Worm (Caenorhabditis elegans): ENCODE data around the gene C47A4.1.
A peak's percentile ranks its signal among the peaks of the same experiment; 100 is the strongest.

The C47A4.1 gene

DNA sequence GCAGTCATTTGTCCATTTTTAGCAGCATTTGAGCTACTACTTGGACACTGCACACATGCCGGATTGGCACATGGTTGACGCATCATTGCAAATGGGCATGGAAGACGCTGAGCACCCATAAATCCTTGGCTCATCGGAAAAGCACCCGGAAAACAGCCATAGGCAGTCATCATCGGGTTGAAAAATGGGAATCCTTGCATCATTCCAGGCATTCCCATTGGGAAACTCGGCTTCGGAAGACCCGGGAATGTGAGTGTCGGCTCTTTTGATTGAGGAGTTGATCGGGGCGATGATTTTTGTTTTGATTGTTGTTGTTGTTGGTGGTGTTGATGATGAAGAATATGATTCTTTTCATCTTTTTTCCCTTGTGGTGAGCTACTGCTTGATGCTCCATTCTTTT is 13.5 kb downstream of the C47A4.1 start:
- TF ChIP-seq eor-1 (tag; optimal IDR thresholded peaks at IDR 0.05) (no peak), ama-1 (optimal IDR thresholded peaks at IDR 0.05) (peak; percentile 65)

ce11 chrIV:13701472-13701871 is 14.7 kb downstream of the C47A4.1 start:
- peak; percentile 50 for TF ChIP-seq snpc-4 (tag; optimal IDR thresholded peaks at IDR 0.05)
- TF ChIP-seq unc-39 (tag; optimal IDR thresholded peaks at IDR 0.05) = no peak
- TF ChIP-seq nfya-1 (tag; optimal IDR thresholded peaks at IDR 0.05; ENCODE audit: insufficient read depth) = no peak
- peak; percentile 3 for TF ChIP-seq nhr-43 (tag; optimal IDR thresholded peaks at IDR 0.05; ENCODE audit: poor library complexity, severe bottlenecking)
- no peak for TF ChIP-seq nhr-28 (tag; optimal IDR thresholded peaks at IDR 0.05)

- peak; percentile 30 for TF ChIP-seq nhr-25 (tag; optimal IDR thresholded peaks at IDR 0.05)
- no peak for TF ChIP-seq daf-12 (tag; optimal IDR thresholded peaks at IDR 0.05)
Observed at ce11 chrIV:13700847-13701246, 15.3 kb downstream of the C47A4.1 start.

DNA sequence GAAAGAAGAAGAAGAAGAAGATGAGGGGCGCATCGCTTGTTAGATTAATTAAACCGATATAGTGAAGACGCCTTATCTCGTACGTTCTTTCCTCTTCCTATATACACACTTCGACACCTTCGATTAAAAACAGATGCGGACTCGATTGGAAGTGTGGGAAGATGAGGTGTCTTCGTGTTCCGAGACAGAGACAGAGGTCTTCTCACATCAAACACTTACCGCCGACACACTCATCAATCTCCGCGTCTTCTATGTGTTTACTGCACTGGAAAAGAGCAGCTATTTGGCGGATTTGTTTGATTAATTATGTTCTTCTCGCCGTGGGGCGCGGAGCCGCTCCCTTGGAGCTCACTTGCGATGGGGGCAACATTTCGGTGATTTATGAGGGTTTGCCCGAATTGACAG is 16.8 kb downstream of the C47A4.1 start:
- TF ChIP-seq nhr-237 (tag; optimal IDR thresholded peaks at IDR 0.05) (no peak), elt-1 (tag; optimal IDR thresholded peaks at IDR 0.05) (peak; percentile 71), egl-5 (tag; optimal IDR thresholded peaks at IDR 0.05) (peak; percentile 38), mml-1 (tag; optimal IDR thresholded peaks at IDR 0.05) (no peak), lin-39 (tag; optimal IDR thresholded peaks at IDR 0.05) (peak; percentile 99), lsy-12 (tag; optimal IDR thresholded peaks at IDR 0.05) (no peak), unc-62 (GFP tag; optimal IDR thresholded peaks at IDR 0.05) (peak; percentile 91), aly-2 (tag; optimal IDR thresholded peaks at IDR 0.05) (no peak), nfya-1 (tag; optimal IDR thresholded peaks at IDR 0.05; ENCODE audit: insufficient read depth) (peak; percentile 22), ama-1 (optimal IDR thresholded peaks at IDR 0.05) (no peak), jun-1 (tag; optimal IDR thresholded peaks at IDR 0.05) (no peak), nhr-25 (tag; optimal IDR thresholded peaks at IDR 0.05) (peak; percentile 8), ceh-16 (tag; optimal IDR thresholded peaks at IDR 0.05) (no peak), fkh-2 (tag; optimal IDR thresholded peaks at IDR 0.05) (no peak), nhr-76 (tag; optimal IDR thresholded peaks at IDR 0.05) (no peak), R02D3.7 (tag; optimal IDR thresholded peaks at IDR 0.05) (no peak), unc-39 (tag; optimal IDR thresholded peaks at IDR 0.05) (no peak), pha-4 (tag; optimal IDR thresholded peaks at IDR 0.05) (no peak), hmg-11 (tag; optimal IDR thresholded peaks at IDR 0.05) (peak; percentile 1), ztf-4 (tag; optimal IDR thresholded peaks at IDR 0.05) (no peak), nhr-67 (tag; optimal IDR thresholded peaks at IDR 0.05) (no peak), skn-1 (tag; optimal IDR thresholded peaks at IDR 0.05) (no peak), nhr-43 (tag; optimal IDR thresholded peaks at IDR 0.05; ENCODE audit: poor library complexity, severe bottlenecking) (no peak), mdl-1 (tag; optimal IDR thresholded peaks at IDR 0.05) (no peak), nhr-23 (tag; optimal IDR thresholded peaks at IDR 0.05) (no peak)

DNA sequence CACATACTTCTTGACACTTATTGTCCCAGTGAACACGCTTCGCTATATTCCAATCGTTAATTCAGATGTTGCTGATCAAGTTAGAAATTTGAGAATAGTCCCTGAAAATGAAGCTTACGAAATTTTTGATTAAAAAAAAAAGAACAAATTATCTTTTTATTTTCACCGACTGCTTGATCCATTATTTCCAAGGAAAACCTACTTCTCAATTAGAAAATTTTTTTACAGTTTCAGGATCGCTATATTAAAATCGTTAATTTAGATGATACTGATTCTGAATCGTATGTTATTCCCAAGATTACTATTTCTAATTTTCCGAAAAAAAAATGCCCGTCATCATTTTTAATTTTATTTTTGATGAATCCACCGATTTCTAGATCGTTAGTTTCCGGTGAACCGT is 17.6 kb downstream of the C47A4.1 start, which contains the start of gene T23G4.127:
Gene T23G4.127, minus strand, starts transcription at position 101 of the 400 bp plus-strand sequence.
- no peak for TF ChIP-seq nhr-23 (tag; optimal IDR thresholded peaks at IDR 0.05)
- TF ChIP-seq nhr-25 (tag; optimal IDR thresholded peaks at IDR 0.05) = no peak
- TF ChIP-seq skn-1 (tag; optimal IDR thresholded peaks at IDR 0.05) = no peak
- no peak for TF ChIP-seq unc-39 (tag; optimal IDR thresholded peaks at IDR 0.05)
- TF ChIP-seq elt-2 (tag; optimal IDR thresholded peaks at IDR 0.05) = no peak
- no peak for TF ChIP-seq lin-39 (tag; optimal IDR thresholded peaks at IDR 0.05)

ce11 chrIV:13696900-13697299 is 19.3 kb downstream of the C47A4.1 start:
- no peak for TF ChIP-seq unc-62 (GFP tag; optimal IDR thresholded peaks at IDR 0.05)
- TF ChIP-seq nhr-43 (tag; optimal IDR thresholded peaks at IDR 0.05; ENCODE audit: poor library complexity, severe bottlenecking) = no peak
- TF ChIP-seq nfya-1 (tag; optimal IDR thresholded peaks at IDR 0.05; ENCODE audit: insufficient read depth) = peak; percentile 3
- no peak for TF ChIP-seq elt-3 (tag; optimal IDR thresholded peaks at IDR 0.05)
- TF ChIP-seq elt-1 (tag; optimal IDR thresholded peaks at IDR 0.05) = no peak
- no peak for TF ChIP-seq ceh-28 (tag; optimal IDR thresholded peaks at IDR 0.05)
- no peak for TF ChIP-seq sea-2 (GFP tag; optimal IDR thresholded peaks at IDR 0.05)
- no peak for TF ChIP-seq zag-1 (tag; optimal IDR thresholded peaks at IDR 0.05)
